Worm (Caenorhabditis elegans) whole organism, young adult: Measurements from ENCODE around the gene ttr-15.

Source experiments
- B0336.3 ChIP-seq: fragments of 200-800 bp; sonication (Bioruptor generic); IDR thresholded peaks from 2 replicates; pipeline ENCODE4 v1.3.6; 2022; ENCODE audit warnings: missing genetic modification characterization, missing compliant biosample characterization
- D2030.7 ChIP-seq: fragments of 200-800 bp; sonication (Bioruptor generic); IDR thresholded peaks from 2 replicates; pipeline ENCODE4 v1.3.6; 2022; ENCODE audit warnings: missing genetic modification reagents, missing genetic modification characterization, missing compliant biosample characterization
- F23B12.7 ChIP-seq: sonication (generic microtip); optimal IDR thresholded peaks from 2 replicates; lab custom pipeline; 2017; ENCODE audit warnings: missing genetic modification characterization, mild to moderate bottlenecking, missing compliant biosample characterization, antibody characterized with exemption, moderate library complexity; ENCODE audit not compliant: insufficient read depth
- F33H1.4 ChIP-seq: fragments of 200-800 bp; sonication (Bioruptor generic); IDR thresholded peaks from 2 replicates; pipeline ENCODE4 v1.3.6; 2022; ENCODE audit warnings: missing genetic modification reagents, missing genetic modification characterization, missing compliant biosample characterization
- F37B4.10 ChIP-seq: fragments of 200-800 bp; sonication (Bioruptor generic); IDR thresholded peaks from 2 replicates; pipeline ENCODE4 v1.3.6; 2022; ENCODE audit warnings: missing genetic modification characterization, missing compliant biosample characterization
- ama-1 ChIP-seq, 3 experiments: fragments of 150-350 bp in 1 of 3; sonication (generic microtip) in 2 of 3; optimal IDR thresholded peaks; 2 replicates each; lab custom pipeline; 2014 to 2018; ENCODE audit warnings: missing biosample characterization in 2 of 3, missing genetic modification characterization in 2 of 3, missing genetic modification reagents in 2 of 3
- aptf-2 ChIP-seq: fragments of 200-800 bp; sonication (Bioruptor generic); conservative IDR thresholded peaks from 2 replicates; pipeline ENCODE4 v1.3.6; 2022; ENCODE audit warnings: missing genetic modification reagents, missing genetic modification characterization, missing compliant biosample characterization
- atf-7 ChIP-seq: sonication (generic microtip); optimal IDR thresholded peaks from 2 replicates; lab custom pipeline; 2017; ENCODE audit warnings: mild to moderate bottlenecking, missing genetic modification characterization, missing compliant biosample characterization
- attf-3 ChIP-seq: fragments of 200-800 bp; sonication (Bioruptor generic); conservative IDR thresholded peaks from 2 replicates; pipeline ENCODE4 v1.3.6; 2022; ENCODE audit warnings: missing genetic modification reagents, missing genetic modification characterization, missing compliant biosample characterization
- attf-5 ChIP-seq: fragments of 200-800 bp; sonication (Bioruptor generic); optimal IDR thresholded peaks from 2 replicates; lab custom pipeline; 2018; ENCODE audit warnings: mild to moderate bottlenecking, missing genetic modification characterization, missing compliant biosample characterization
- attf-6 ChIP-seq: fragments of 200-800 bp; sonication (Bioruptor generic); IDR thresholded peaks from 2 replicates; pipeline ENCODE4 v1.3.6; 2022; ENCODE audit warnings: missing genetic modification reagents, missing genetic modification characterization, missing compliant biosample characterization
- cebp-1 ChIP-seq, 2 experiments: fragments of 200-800 bp in 1 of 2; sonication (Bioruptor generic) in 1 of 2; sonication (generic microtip) in 1 of 2; IDR thresholded peaks in 1 of 2; optimal IDR thresholded peaks in 1 of 2; 2 replicates each; pipeline versions ENCODE4 v1.3.6 to Lab custom; 2017 to 2022; ENCODE audit warnings: missing compliant biosample characterization in 2 of 2, missing genetic modification characterization in 2 of 2, mild to moderate bottlenecking in 1 of 2, missing genetic modification reagents in 1 of 2, moderate library complexity in 1 of 2
- ceh-79 ChIP-seq: sonication (generic microtip); optimal IDR thresholded peaks from 2 replicates; lab custom pipeline; 2017; ENCODE audit warnings: mild to moderate bottlenecking, missing genetic modification characterization, missing compliant biosample characterization
- ceh-91 ChIP-seq: fragments of 200-800 bp; sonication (Bioruptor generic); IDR thresholded peaks from 2 replicates; pipeline ENCODE4 v1.3.6; 2022; ENCODE audit warnings: missing genetic modification reagents, missing genetic modification characterization, missing compliant biosample characterization
- dpl-1 ChIP-seq: fragments of 150-350 bp; optimal IDR thresholded peaks from 2 replicates; lab custom pipeline; 2014; ENCODE audit warnings: missing biosample characterization, missing genetic modification reagents, missing genetic modification characterization
- fkh-3 ChIP-seq: sonication (generic microtip); optimal IDR thresholded peaks from 2 replicates; lab custom pipeline; 2016; ENCODE audit warnings: mild to moderate bottlenecking, missing genetic modification characterization, missing compliant biosample characterization
- hlh-12 ChIP-seq: sonication (generic microtip); optimal IDR thresholded peaks from 2 replicates; lab custom pipeline; 2016; ENCODE audit warnings: missing genetic modification characterization, missing compliant biosample characterization
- hsf-1 ChIP-seq: fragments of 200-800 bp; sonication (Bioruptor generic); IDR thresholded peaks from 2 replicates; pipeline ENCODE4 v1.3.6; 2022; ENCODE audit warnings: missing genetic modification reagents, missing genetic modification characterization, missing compliant biosample characterization
- let-607 ChIP-seq, 2 experiments: fragments of 200-800 bp in 1 of 2; sonication (Bioruptor generic) in 1 of 2; sonication (generic microtip) in 1 of 2; optimal IDR thresholded peaks; 2 replicates each; lab custom pipeline; 2016 to 2018; ENCODE audit warnings: mild to moderate bottlenecking in 2 of 2, missing compliant biosample characterization in 2 of 2, missing genetic modification characterization in 2 of 2, moderate library complexity in 2 of 2, missing genotype in 1 of 2
- lin-35 ChIP-seq, 3 experiments: fragments of 150-350 bp in 2 of 3; sonication (generic microtip) in 1 of 3; optimal IDR thresholded peaks; 2 replicates each; lab custom pipeline; 2014 to 2018; ENCODE audit warnings: missing biosample characterization in 3 of 3, missing genetic modification characterization in 3 of 3, missing genetic modification reagents in 3 of 3
- lsl-1 ChIP-seq: fragments of 200-800 bp; sonication (Bioruptor generic); optimal IDR thresholded peaks from 2 replicates; lab custom pipeline; 2018; ENCODE audit warnings: mild to moderate bottlenecking, missing genetic modification characterization, moderate library complexity, missing compliant biosample characterization
- madf-6 ChIP-seq: fragments of 200-800 bp; sonication (Bioruptor generic); IDR thresholded peaks from 2 replicates; pipeline ENCODE4 v1.3.6; 2022; ENCODE audit warnings: missing genetic modification reagents, missing genetic modification characterization, missing compliant biosample characterization
- madf-8 ChIP-seq: fragments of 200-800 bp; sonication (Bioruptor generic); conservative IDR thresholded peaks from 2 replicates; pipeline ENCODE4 v1.3.6; 2022; ENCODE audit warnings: missing genetic modification reagents, missing genetic modification characterization, missing compliant biosample characterization
- mcd-1 ChIP-seq: fragments of 200-800 bp; sonication (Bioruptor generic); IDR thresholded peaks from 2 replicates; pipeline ENCODE4 v1.3.6; 2022; ENCODE audit warnings: missing genetic modification reagents, missing genetic modification characterization, missing compliant biosample characterization
- nfya-1 ChIP-seq: sonication (generic microtip); optimal IDR thresholded peaks from 2 replicates; lab custom pipeline; 2017; ENCODE audit warnings: antibody characterized with exemption, missing compliant biosample characterization, missing genetic modification characterization, borderline replicate concordance; ENCODE audit not compliant: insufficient read depth
- nfya-2 ChIP-seq: fragments of 200-800 bp; sonication (Bioruptor generic); IDR thresholded peaks from 2 replicates; pipeline ENCODE4 v1.3.6; 2022; ENCODE audit warnings: missing genetic modification reagents, missing genetic modification characterization, missing compliant biosample characterization
- nfyb-1 ChIP-seq: fragments of 200-800 bp; sonication (Bioruptor generic); IDR thresholded peaks from 2 replicates; pipeline ENCODE4 v1.3.6; 2022; ENCODE audit warnings: missing genetic modification reagents, missing genetic modification characterization, missing compliant biosample characterization
- nhr-80 ChIP-seq: sonication (generic microtip); optimal IDR thresholded peaks from 2 replicates; lab custom pipeline; 2016; ENCODE audit warnings: missing genetic modification characterization, missing compliant biosample characterization
- tbx-9 ChIP-seq: sonication (generic microtip); optimal IDR thresholded peaks from 2 replicates; lab custom pipeline; 2016; ENCODE audit warnings: borderline replicate concordance, missing genetic modification characterization, inconsistent platforms, missing compliant biosample characterization
- unc-62 ChIP-seq: fragments of 150-350 bp; optimal IDR thresholded peaks from 2 replicates; lab custom pipeline; 2014; ENCODE audit warnings: missing biosample characterization, missing genetic modification reagents, missing genetic modification characterization
- xnd-1 ChIP-seq: sonication (generic microtip); optimal IDR thresholded peaks from 2 replicates; lab custom pipeline; 2016; ENCODE audit warnings: missing genotype, missing genetic modification reagents, missing genetic modification characterization, missing compliant biosample characterization
- ztf-18 ChIP-seq: sonication (generic microtip); optimal IDR thresholded peaks from 2 replicates; lab custom pipeline; 2016; ENCODE audit warnings: missing genotype, mild to moderate bottlenecking, missing genetic modification characterization, missing compliant biosample characterization
- ztf-26 ChIP-seq: sonication (generic microtip); optimal IDR thresholded peaks from 2 replicates; lab custom pipeline; 2017; ENCODE audit warnings: missing genetic modification characterization, missing compliant biosample characterization
- ztf-3 ChIP-seq: fragments of 200-800 bp; sonication (Bioruptor generic); optimal IDR thresholded peaks from 2 replicates; lab custom pipeline; 2018; ENCODE audit warnings: mild to moderate bottlenecking, missing genetic modification characterization, missing compliant biosample characterization
- ztf-6 ChIP-seq: fragments of 200-800 bp; sonication (Bioruptor generic); IDR thresholded peaks from 2 replicates; pipeline ENCODE4 v1.3.6; 2022; ENCODE audit warnings: missing genetic modification reagents, missing genetic modification characterization, missing compliant biosample characterization

The ttr-15 gene

ce11 chrIII:10329811-10330210 lies 7.8 kb upstream of the ttr-15 start:
- TF ChIP-seq mcd-1 (GFP tag; lab: Robert Waterston, UW) = no peak
- peak; percentile 9 for TF ChIP-seq ama-1 (optimal IDR thresholded peaks at IDR 0.05; lab: Kevin White, UChicago)
- no peak for TF ChIP-seq ama-1 (GFP tag; optimal IDR thresholded peaks at IDR 0.05; lab: Kevin White, UChicago)
- peak in 1 of 2 experiments; percentile 35 for TF ChIP-seq let-607 (tag; optimal IDR thresholded peaks at IDR 0.05; lab: Kevin White, UChicago)
- no peak for TF ChIP-seq atf-7 (tag; lab: Kevin White, UChicago)
- no peak for TF ChIP-seq cebp-1 (GFP tag; IDR thresholded peaks at IDR 0.05; lab: Robert Waterston, UW)
- TF ChIP-seq cebp-1 (tag; optimal IDR thresholded peaks at IDR 0.05; lab: Kevin White, UChicago) = peak; percentile 49
- peak; percentile 29 for TF ChIP-seq ztf-18 (tag; lab: Kevin White, UChicago)
- TF ChIP-seq F37B4.10 (GFP tag; lab: Robert Waterston, UW) = no peak
- TF ChIP-seq F23B12.7 (tag; lab: Kevin White, UChicago) = peak; percentile 41
- TF ChIP-seq nhr-80 (tag; lab: Kevin White, UChicago) = peak; percentile 56

ce11 chrIII:10330372-10331062 lies 7.1 kb upstream of the ttr-15 start, which contains the start of gene nex-2:
nex-2 (minus strand) TSS chrIII:10330422.
- no peak for TF ChIP-seq attf-6 (GFP tag; lab: Robert Waterston, UW)
- no peak for TF ChIP-seq ztf-3
- peak; percentile 83 for TF ChIP-seq madf-8 (GFP tag; lab: Robert Waterston, UW)
- no peak for TF ChIP-seq ztf-6 (GFP tag; lab: Robert Waterston, UW)
- TF ChIP-seq lsl-1 (GFP tag; lab: Kevin White, UChicago) = peak; percentile 90
- TF ChIP-seq fkh-3 (tag; lab: Kevin White, UChicago) = no peak
- peak; percentile 67 for TF ChIP-seq F33H1.4 (GFP tag; lab: Robert Waterston, UW)
- TF ChIP-seq unc-62 (GFP tag; lab: Kevin White, UChicago) = no peak
- TF ChIP-seq dpl-1 (GFP tag; lab: Kevin White, UChicago) = no peak
- peak; percentile 89 for TF ChIP-seq madf-6 (GFP tag; lab: Robert Waterston, UW)
- TF ChIP-seq xnd-1 (tag; lab: Kevin White, UChicago) = peak; percentile 71
- no peak for TF ChIP-seq attf-3 (GFP tag; lab: Robert Waterston, UW)
- TF ChIP-seq hlh-12 (tag; lab: Kevin White, UChicago) = no peak
- 0 out of 2 replicates have a peak, but pooled peaks have one; percentile 36 for TF ChIP-seq D2030.7
- no peak for TF ChIP-seq ztf-26 (tag; lab: Kevin White, UChicago)
- TF ChIP-seq ztf-18 (tag; lab: Kevin White, UChicago) = peak; percentile 0
- no peak for TF ChIP-seq ceh-79
- TF ChIP-seq ceh-91 (GFP tag; lab: Robert Waterston, UW) = no peak
- no peak for TF ChIP-seq nfya-1 (tag; lab: Kevin White, UChicago)

- peak in 1 of 3 experiments; percentile 11 for TF ChIP-seq lin-35 (GFP tag; optimal IDR thresholded peaks at IDR 0.05; lab: Kevin White, UChicago)
- TF ChIP-seq nfyb-1 (GFP tag; lab: Robert Waterston, UW) = 0 out of 2 replicates have a peak, but pooled peaks have one; percentile 37
- no peak for TF ChIP-seq unc-62 (GFP tag; lab: Kevin White, UChicago)
- no peak for TF ChIP-seq fkh-3 (tag; lab: Kevin White, UChicago)
- no peak for TF ChIP-seq aptf-2
- no peak for TF ChIP-seq nfya-2 (GFP tag; lab: Robert Waterston, UW)
- 0 out of 2 replicates have a peak, but pooled peaks have one; percentile 29 for TF ChIP-seq B0336.3 (GFP tag; lab: Robert Waterston, UW)
- TF ChIP-seq cebp-1 (GFP tag; IDR thresholded peaks at IDR 0.05; lab: Robert Waterston, UW) = peak; percentile 64; the same call in 1 of the 2 replicates
- peak; percentile 94 for TF ChIP-seq cebp-1 (tag; optimal IDR thresholded peaks at IDR 0.05; lab: Kevin White, UChicago)
- no peak for TF ChIP-seq xnd-1 (tag; lab: Kevin White, UChicago)
- peak; percentile 70; the same call in 1 of the 2 replicates for TF ChIP-seq hsf-1 (GFP tag; lab: Robert Waterston, UW)
- peak; percentile 6 for TF ChIP-seq attf-5 (GFP tag; lab: Kevin White, UChicago)
- peak; percentile 56 for TF ChIP-seq tbx-9 (tag; lab: Kevin White, UChicago)
Measured at ce11 chrIII:10331232-10331631, 6.4 kb upstream of the ttr-15 start.
